Worm (Caenorhabditis elegans) whole organism, L4 larva: ENCODE data around the gene oac-54.

ENCODE experiments used
- D1046.2 ChIP-seq: fragments of 200-800 bp; sonication (Bioruptor generic); IDR thresholded peaks from 2 replicates; pipeline ENCODE4 v1.3.6; 2022; ENCODE audit warnings: missing genetic modification characterization, missing compliant biosample characterization
- T20F7.1 ChIP-seq: fragments of 200-800 bp; sonication (Bioruptor generic); optimal IDR thresholded peaks from 2 replicates; lab custom pipeline; 2018; ENCODE audit warnings: mild to moderate bottlenecking, missing genetic modification characterization, missing compliant biosample characterization
- ZK337.2 ChIP-seq: fragments of 200-800 bp; sonication (Bioruptor generic); IDR thresholded peaks from 2 replicates; pipeline ENCODE4 v1.3.6; 2022; ENCODE audit warnings: missing genetic modification reagents, missing genetic modification characterization, missing compliant biosample characterization
- aha-1 ChIP-seq: fragments of 150-350 bp; peaks from one replicate; lab custom pipeline; 2014; ENCODE audit warnings: missing biosample characterization, missing genetic modification characterization
- aly-2 ChIP-seq: sonication (generic microtip); optimal IDR thresholded peaks from 2 replicates; lab custom pipeline; 2018; ENCODE audit warnings: missing biosample characterization, missing genetic modification characterization
- arid-1 ChIP-seq: fragments of 200-800 bp; sonication (Bioruptor generic); conservative IDR thresholded peaks from 2 replicates; pipeline ENCODE4 v1.3.6; 2022; ENCODE audit warnings: missing genetic modification reagents, missing genetic modification characterization, missing compliant biosample characterization
- attf-4 ChIP-seq: sonication (generic microtip); optimal IDR thresholded peaks from 3 replicates; lab custom pipeline; 2017; ENCODE audit warnings: missing biosample characterization, missing genetic modification characterization
- ceh-20 ChIP-seq: fragments of 200-800 bp; sonication (Bioruptor generic); IDR thresholded peaks from 2 replicates; pipeline ENCODE4 v1.3.6; 2022; ENCODE audit warnings: missing genetic modification reagents, missing genetic modification characterization, missing compliant biosample characterization
- ceh-28 ChIP-seq: fragments of 150-350 bp; optimal IDR thresholded peaks from 2 replicates; lab custom pipeline; 2014; ENCODE audit warnings: missing biosample characterization, missing genetic modification reagents, missing genetic modification characterization
- ceh-62 ChIP-seq: sonication (generic microtip); optimal IDR thresholded peaks from 2 replicates; lab custom pipeline; 2017; ENCODE audit warnings: missing biosample characterization, missing genetic modification characterization
- ctbp-1 ChIP-seq: fragments of 200-800 bp; sonication (Bioruptor generic); IDR thresholded peaks from 2 replicates; pipeline ENCODE4 v1.3.6; 2022; ENCODE audit warnings: missing genetic modification reagents, missing genetic modification characterization, missing compliant biosample characterization
- fos-1 ChIP-seq: fragments of 150-350 bp; optimal IDR thresholded peaks from 2 replicates; lab custom pipeline; 2014; ENCODE audit warnings: missing biosample characterization, missing genetic modification characterization
- gei-8 ChIP-seq: fragments of 200-800 bp; sonication (Bioruptor generic); optimal IDR thresholded peaks from 2 replicates; lab custom pipeline; 2018; ENCODE audit warnings: mild to moderate bottlenecking, missing genetic modification characterization, missing compliant biosample characterization
- hmg-1.1 ChIP-seq: fragments of 200-800 bp; sonication (Bioruptor generic); IDR thresholded peaks from 2 replicates; pipeline ENCODE4 v1.3.6; 2022; ENCODE audit warnings: missing genetic modification reagents, missing genetic modification characterization, missing compliant biosample characterization
- jun-1 ChIP-seq: fragments of 150-350 bp; optimal IDR thresholded peaks from 2 replicates; lab custom pipeline; 2014; ENCODE audit warnings: missing biosample characterization, missing genetic modification reagents, missing genetic modification characterization
- lim-7 ChIP-seq: fragments of 200-800 bp; sonication (Bioruptor generic); IDR thresholded peaks from 2 replicates; pipeline ENCODE4 v1.3.6; 2022; ENCODE audit warnings: missing genetic modification characterization, missing compliant biosample characterization
- lin-1 ChIP-seq: fragments of 200-800 bp; sonication (Bioruptor generic); IDR thresholded peaks from 2 replicates; pipeline ENCODE4 v1.3.6; 2022; ENCODE audit warnings: missing genetic modification reagents, missing genetic modification characterization, missing compliant biosample characterization
- lin-29 ChIP-seq: fragments of 200-800 bp; sonication (Bioruptor generic); IDR thresholded peaks from 2 replicates; pipeline ENCODE4 v1.3.6; 2022; ENCODE audit warnings: missing genetic modification reagents, missing genetic modification characterization, missing compliant biosample characterization
- lin-39 ChIP-seq: fragments of 150-350 bp; optimal IDR thresholded peaks from 2 replicates; lab custom pipeline; 2014; ENCODE audit warnings: missing biosample characterization, missing genetic modification reagents, missing genetic modification characterization
- madf-9 ChIP-seq: fragments of 200-800 bp; sonication (Bioruptor generic); conservative IDR thresholded peaks from 2 replicates; pipeline ENCODE4 v1.3.6; 2022; ENCODE audit warnings: missing genetic modification reagents, missing genetic modification characterization, missing compliant biosample characterization
- mdl-1 ChIP-seq, 2 experiments: fragments of 150-350 bp in 1 of 2; sonication (generic microtip) in 1 of 2; optimal IDR thresholded peaks; 2 replicates each; lab custom pipeline; 2014 to 2017; ENCODE audit warnings: missing biosample characterization in 2 of 2, missing genetic modification characterization in 2 of 2
- mep-1 ChIP-seq: fragments of 150-350 bp; sonication (generic microtip); optimal IDR thresholded peaks from 3 replicates; lab custom pipeline; 2014; ENCODE audit warnings: missing biosample characterization, missing genetic modification characterization
- mes-2 ChIP-seq: sonication (generic microtip); optimal IDR thresholded peaks from 2 replicates; lab custom pipeline; 2016; ENCODE audit warnings: missing genotype, mild to moderate bottlenecking, missing genetic modification characterization, missing compliant biosample characterization; ENCODE audit not compliant: poor library complexity, severe bottlenecking
- nhr-102 ChIP-seq: sonication (generic microtip); optimal IDR thresholded peaks from 2 replicates; lab custom pipeline; 2016; ENCODE audit warnings: mild to moderate bottlenecking, missing genetic modification characterization, moderate library complexity, missing compliant biosample characterization
- nhr-111 ChIP-seq: fragments of 200-800 bp; sonication (Bioruptor generic); optimal IDR thresholded peaks from 2 replicates; lab custom pipeline; 2018; ENCODE audit warnings: mild to moderate bottlenecking, missing genetic modification characterization, missing compliant biosample characterization
- nhr-237 ChIP-seq: sonication (generic microtip); optimal IDR thresholded peaks from 2 replicates; lab custom pipeline; 2017; ENCODE audit warnings: missing biosample characterization, missing genetic modification characterization
- nhr-28 ChIP-seq: fragments of 150-350 bp; optimal IDR thresholded peaks from 2 replicates; lab custom pipeline; 2014; ENCODE audit warnings: missing biosample characterization, missing genetic modification characterization
- nhr-41 ChIP-seq: fragments of 200-800 bp; sonication (Bioruptor generic); IDR thresholded peaks from 2 replicates; pipeline ENCODE4 v1.3.6; 2022; ENCODE audit warnings: missing genetic modification reagents, missing genetic modification characterization, missing compliant biosample characterization
- nhr-42 ChIP-seq: fragments of 200-800 bp; sonication (Bioruptor generic); IDR thresholded peaks from 2 replicates; pipeline ENCODE4 v1.3.6; 2022; ENCODE audit warnings: missing genetic modification characterization, missing compliant biosample characterization
- nhr-48 ChIP-seq: sonication (generic microtip); optimal IDR thresholded peaks from 2 replicates; lab custom pipeline; 2016; ENCODE audit warnings: mild to moderate bottlenecking, missing genetic modification characterization, missing compliant biosample characterization
- nhr-76 ChIP-seq: fragments of 150-350 bp; optimal IDR thresholded peaks from 2 replicates; lab custom pipeline; 2014; ENCODE audit warnings: missing biosample characterization, missing genetic modification characterization
- nhr-77 ChIP-seq: fragments of 150-350 bp; optimal IDR thresholded peaks from 2 replicates; lab custom pipeline; 2014; ENCODE audit warnings: missing biosample characterization, missing genetic modification characterization
- php-3 ChIP-seq: fragments of 200-800 bp; sonication (Bioruptor generic); IDR thresholded peaks from 2 replicates; pipeline ENCODE4 v1.3.6; 2022; ENCODE audit warnings: missing genetic modification reagents, missing genetic modification characterization, missing compliant biosample characterization
- saeg-2 ChIP-seq: fragments of 200-800 bp; sonication (Bioruptor generic); IDR thresholded peaks from 2 replicates; pipeline ENCODE4 v1.3.6; 2022; ENCODE audit warnings: missing genetic modification reagents, missing genetic modification characterization, missing compliant biosample characterization
- spr-3 ChIP-seq: fragments of 200-800 bp; sonication (Bioruptor generic); optimal IDR thresholded peaks from 2 replicates; lab custom pipeline; 2018; ENCODE audit warnings: mild to moderate bottlenecking, missing genetic modification characterization, missing compliant biosample characterization
- tra-1 ChIP-seq: fragments of 200-800 bp; sonication (Bioruptor generic); IDR thresholded peaks from 2 replicates; pipeline ENCODE4 v1.3.6; 2022; ENCODE audit warnings: missing genetic modification reagents, missing genetic modification characterization, missing compliant biosample characterization
- unc-39 ChIP-seq: sonication (generic microtip); optimal IDR thresholded peaks from 2 replicates; lab custom pipeline; 2017; ENCODE audit warnings: missing biosample characterization, missing genetic modification characterization
- unc-62 ChIP-seq, 3 experiments: fragments of 150-350 bp in 1 of 3; sonication (generic microtip); optimal IDR thresholded peaks in 2 of 3; peaks in 1 of 3; 1 replicate in 1 of 3; 2 replicates in 2 of 3; lab custom pipeline; 2014 to 2017; ENCODE audit warnings: missing biosample characterization in 3 of 3, missing genetic modification characterization in 3 of 3, missing genetic modification reagents in 3 of 3, missing genotype in 1 of 3
- zfp-2 ChIP-seq: sonication (generic microtip); optimal IDR thresholded peaks from 2 replicates; lab custom pipeline; 2016; ENCODE audit warnings: mild to moderate bottlenecking, missing genetic modification characterization, missing compliant biosample characterization
- zfp-3 ChIP-seq: fragments of 200-800 bp; sonication (Bioruptor generic); conservative IDR thresholded peaks from 2 replicates; pipeline ENCODE4 v1.3.6; 2022; ENCODE audit warnings: missing genetic modification reagents, missing genetic modification characterization, missing compliant biosample characterization
- zip-2 ChIP-seq: fragments of 150-350 bp; optimal IDR thresholded peaks from 2 replicates; lab custom pipeline; 2014; ENCODE audit warnings: missing biosample characterization, missing genetic modification characterization
- ztf-7 ChIP-seq: fragments of 150-350 bp; optimal IDR thresholded peaks from 2 replicates; lab custom pipeline; 2014; ENCODE audit warnings: missing biosample characterization, missing genetic modification characterization

oac-54 gene

DNA sequence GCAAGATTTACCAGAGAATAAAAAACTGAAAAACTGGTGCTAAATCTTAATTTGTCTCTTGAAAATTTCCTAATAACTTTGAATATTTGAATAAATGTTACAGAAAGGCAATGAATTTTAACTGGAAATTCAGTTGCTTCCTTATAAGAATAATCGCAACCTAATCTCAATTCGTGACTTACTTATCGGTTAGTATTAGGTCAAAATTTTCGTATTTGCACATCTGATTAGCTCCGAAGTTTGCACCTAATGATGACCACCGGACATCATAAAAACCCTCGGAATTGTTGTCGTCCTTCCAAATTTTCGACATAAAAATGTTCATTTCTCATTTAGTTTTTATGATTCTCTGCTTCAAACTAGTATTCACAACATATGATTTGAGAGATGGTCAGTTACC lies 20.1 kb upstream of the oac-54 start, which contains the start of gene C16D2.3:
C16D2.3 (plus strand) TSS at position 301 of the 400 bp plus-strand sequence.
- TF ChIP-seq fos-1 (tag; lab: Kevin White, UChicago) (no peak), nhr-111 (GFP tag; lab: Kevin White, UChicago) (no peak), php-3 (GFP tag; lab: Robert Waterston, UW) (no peak), lin-39 (tag; lab: Kevin White, UChicago) (no peak), mdl-1 (tag; optimal IDR thresholded peaks at IDR 0.05; lab: Kevin White, UChicago) (no peak), madf-9 (no peak), ceh-62 (tag; lab: Kevin White, UChicago) (no peak), mep-1 (no peak), attf-4 (tag; lab: Kevin White, UChicago) (no peak), unc-39 (no peak), nhr-76 (no peak), T20F7.1 (GFP tag; lab: Kevin White, UChicago) (no peak), nhr-28 (tag; lab: Kevin White, UChicago) (no peak), ZK337.2 (GFP tag; lab: Robert Waterston, UW) (no peak), hmg-1.1 (GFP tag; lab: Robert Waterston, UW) (no peak), ctbp-1 (GFP tag; lab: Robert Waterston, UW) (no peak), jun-1 (no peak), ceh-28 (tag; lab: Kevin White, UChicago) (no peak)

DNA sequence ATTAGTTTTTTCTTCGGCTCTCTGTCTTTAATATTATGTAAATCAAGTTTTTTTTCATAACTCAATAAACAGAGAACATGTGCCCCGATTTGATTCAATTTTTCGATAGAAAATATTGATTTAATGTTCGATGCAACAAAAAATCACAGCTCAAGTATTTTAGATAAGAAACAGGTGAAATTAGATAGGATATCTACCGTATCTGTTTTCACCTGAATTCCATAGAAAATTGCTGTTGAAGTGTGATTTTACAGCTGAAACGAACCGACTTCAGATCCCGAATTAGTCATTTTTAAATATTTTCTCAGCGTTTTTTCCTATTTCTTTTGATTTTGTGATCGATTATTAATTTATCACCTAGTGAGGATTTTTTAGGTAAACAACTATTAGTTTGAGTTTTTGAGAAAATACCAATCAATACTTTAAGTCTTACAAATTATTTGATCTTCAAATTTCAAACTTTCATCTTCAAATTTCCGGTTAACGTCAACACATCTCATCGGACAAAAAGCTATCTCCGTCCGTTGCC lies 18.7 kb upstream of the oac-54 start, which contains the start of gene Y9C2UA.1:
Y9C2UA.1 (plus strand) TSS at position 479 of the 529 bp plus-strand sequence.
- TF ChIP-seq tra-1 (GFP tag; lab: Robert Waterston, UW) = no peak
- TF ChIP-seq ceh-20 (GFP tag; lab: Robert Waterston, UW) = no peak
- no peak for TF ChIP-seq aly-2 (tag; lab: Kevin White, UChicago)
- no peak for TF ChIP-seq ztf-7 (tag; lab: Kevin White, UChicago)
- TF ChIP-seq D1046.2 (GFP tag; lab: Robert Waterston, UW) = no peak
- TF ChIP-seq aha-1 (tag; lab: Kevin White, UChicago) = peak; percentile 42
- no peak for TF ChIP-seq nhr-237 (tag; lab: Kevin White, UChicago)

DNA sequence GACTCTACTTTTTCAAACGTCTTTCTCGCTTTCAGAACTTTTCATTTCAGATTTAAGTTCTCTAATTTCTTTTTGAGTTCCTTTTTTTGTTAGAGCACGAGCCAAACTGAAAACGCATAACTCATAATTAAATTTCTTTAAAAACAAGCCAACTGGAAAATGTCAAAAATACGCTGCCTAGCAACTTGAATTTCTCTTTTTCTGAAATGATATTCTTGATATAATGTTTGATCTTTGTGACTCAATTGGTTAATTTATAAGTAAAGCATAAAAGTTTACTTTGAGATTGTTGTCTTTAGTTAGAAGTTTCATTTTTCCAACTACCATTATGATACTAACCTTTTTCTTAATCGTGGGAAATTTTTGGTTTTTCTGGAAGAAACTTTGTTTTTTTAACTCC lies 16.8 kb upstream of the oac-54 start:
- TF ChIP-seq php-3 (GFP tag; lab: Robert Waterston, UW) (no peak), T20F7.1 (GFP tag; lab: Kevin White, UChicago) (no peak), unc-62 (GFP tag; optimal IDR thresholded peaks at IDR 0.05 in 1 of 2; lab: Kevin White, UChicago) (peak in 1 of 2 experiments; percentile 52), unc-62 (tag; optimal IDR thresholded peaks at IDR 0.05; lab: Kevin White, UChicago) (no peak), zip-2 (tag; lab: Kevin White, UChicago) (no peak), hmg-1.1 (GFP tag; lab: Robert Waterston, UW) (no peak), spr-3 (GFP tag; lab: Kevin White, UChicago) (no peak)

DNA sequence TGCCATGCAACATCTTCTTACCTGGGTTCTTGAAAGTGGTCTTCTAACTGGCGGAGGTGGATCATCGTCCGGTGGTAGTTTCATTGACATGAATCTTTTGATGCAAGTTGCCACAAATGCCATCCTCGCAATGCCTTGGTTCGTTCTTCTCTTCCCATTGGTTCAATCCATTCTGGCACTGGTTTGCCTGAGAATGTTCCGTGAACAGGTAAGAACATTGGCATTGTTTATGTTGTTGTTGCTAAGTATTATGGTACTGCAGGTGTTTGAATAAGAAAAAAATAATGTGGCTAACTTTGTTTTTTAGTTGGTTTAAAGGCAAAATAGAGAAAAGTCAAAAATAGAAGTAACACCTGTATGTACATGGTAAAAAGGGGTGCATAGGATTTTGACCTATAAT lies 14.1 kb upstream of the oac-54 start:
- TF ChIP-seq unc-62 (GFP tag; optimal IDR thresholded peaks at IDR 0.05 in 1 of 2; lab: Kevin White, UChicago) (peak in 1 of 2 experiments; percentile 93), unc-62 (tag; optimal IDR thresholded peaks at IDR 0.05; lab: Kevin White, UChicago) (no peak), fos-1 (tag; lab: Kevin White, UChicago) (no peak)

DNA sequence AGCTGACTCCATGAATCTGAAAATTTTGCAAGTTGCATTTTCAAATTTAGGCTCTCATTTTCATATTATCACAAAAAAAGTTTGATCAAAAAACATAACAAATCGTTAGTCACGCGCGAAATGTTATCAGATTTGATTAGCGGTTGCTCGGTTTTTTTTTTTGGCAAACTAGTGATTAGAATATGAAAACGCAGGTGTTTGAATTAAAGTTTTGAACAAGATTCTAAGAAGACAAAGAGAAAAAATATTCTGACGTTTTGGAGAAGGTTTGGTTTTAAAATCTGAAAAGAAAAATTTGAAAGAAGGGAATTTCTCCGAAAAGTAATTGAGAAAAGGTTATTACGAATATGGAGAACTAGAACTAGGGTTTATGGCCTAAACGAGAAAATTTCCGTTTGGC lies 13.5 kb upstream of the oac-54 start:
- no peak for TF ChIP-seq nhr-77 (tag; lab: Kevin White, UChicago)
- TF ChIP-seq zfp-3 (GFP tag; lab: Robert Waterston, UW) = no peak
- no peak for TF ChIP-seq nhr-48 (tag; lab: Kevin White, UChicago)
- no peak for TF ChIP-seq jun-1
- no peak for TF ChIP-seq lin-1 (GFP tag; lab: Robert Waterston, UW)
- TF ChIP-seq ZK337.2 (GFP tag; lab: Robert Waterston, UW) = no peak
- no peak for TF ChIP-seq nhr-42 (GFP tag; lab: Robert Waterston, UW)
- no peak for TF ChIP-seq lim-7
- no peak for TF ChIP-seq arid-1 (GFP tag; lab: Robert Waterston, UW)
- no peak for TF ChIP-seq zfp-2 (tag; lab: Kevin White, UChicago)
- no peak for TF ChIP-seq mes-2
- TF ChIP-seq nhr-102 (tag; lab: Kevin White, UChicago) = no peak
- TF ChIP-seq nhr-28 (tag; lab: Kevin White, UChicago) = no peak
- TF ChIP-seq nhr-41 = no peak
- no peak for TF ChIP-seq lin-29 (GFP tag; lab: Robert Waterston, UW)
- no peak for TF ChIP-seq saeg-2 (GFP tag; lab: Robert Waterston, UW)
- no peak for TF ChIP-seq madf-9
- no peak for TF ChIP-seq gei-8 (GFP tag; lab: Kevin White, UChicago)
- TF ChIP-seq, all 104 proteins: peak for 0
